Worm (Caenorhabditis elegans) whole organism, midembryonic: ENCODE results near the gene magu-2.

Experiments used
- cog-1 ChIP-seq: sonication (generic microtip); optimal IDR thresholded peaks from 2 replicates; lab custom pipeline; 2016; ENCODE audit warnings: missing genetic modification characterization, missing compliant biosample characterization
- flt-1 ChIP-seq: fragments of 200-800 bp; sonication (Bioruptor generic); IDR thresholded peaks from 2 replicates; pipeline ENCODE4 v1.3.6; 2022; ENCODE audit warnings: missing genetic modification characterization, missing compliant biosample characterization
- klf-2 ChIP-seq: fragments of 200-800 bp; sonication (Bioruptor generic); conservative IDR thresholded peaks from 2 replicates; pipeline ENCODE4 v1.3.6; 2022; ENCODE audit warnings: missing genetic modification reagents, missing genetic modification characterization, missing compliant biosample characterization
- tab-1 ChIP-seq: fragments of 200-800 bp; sonication (Bioruptor generic); IDR thresholded peaks from 2 replicates; pipeline ENCODE4 v1.3.6; 2022; ENCODE audit warnings: missing genetic modification characterization, missing compliant biosample characterization
- ztf-23 ChIP-seq: fragments of 200-800 bp; sonication (Bioruptor generic); IDR thresholded peaks from 2 replicates; pipeline ENCODE4 v1.3.6; 2022; ENCODE audit warnings: missing genetic modification reagents, missing genetic modification characterization, missing compliant biosample characterization

DNA sequence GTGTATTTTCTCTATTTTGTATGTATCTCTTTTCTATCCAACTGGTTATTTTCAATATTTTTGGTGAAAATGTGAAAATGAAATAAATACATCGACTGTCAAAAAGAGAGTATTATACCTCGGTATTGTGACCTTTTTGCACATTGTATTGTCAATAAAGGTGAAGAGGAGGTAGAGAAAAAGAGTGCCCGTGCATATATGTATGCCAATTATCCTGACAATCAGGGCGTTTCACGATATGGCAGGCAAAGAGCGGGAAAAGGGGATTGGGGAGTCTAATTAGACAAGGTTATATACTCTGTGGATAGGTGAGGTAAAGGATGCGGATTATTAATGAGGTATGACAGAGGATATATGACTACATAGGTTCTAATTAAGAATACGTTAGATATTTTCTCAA is 3.9 kb downstream of the magu-2 start:
- TF ChIP-seq flt-1 (GFP tag; lab: Robert Waterston, UW), result no peak; the same call in 1 of the 2 replicates
- TF ChIP-seq tab-1 (GFP tag; lab: Robert Waterston, UW), result no peak
- no peak for TF ChIP-seq ztf-23 (GFP tag; lab: Robert Waterston, UW)
- no peak for TF ChIP-seq cog-1
- TF ChIP-seq klf-2 (GFP tag; lab: Robert Waterston, UW), result no peak
